Fruit fly (Drosophila melanogaster) whole organism, embryonic: ENCODE results near the gene CG17855.

ENCODE experiments used
- Adf1 ChIP-seq: fragments of 200-800 bp; sonication (Bioruptor generic); IDR thresholded peaks from 2 replicates; pipeline ENCODE4 v1.3.6; 2022; ENCODE audit warnings: missing biosample characterization, missing genetic modification characterization
- Atf-2 ChIP-seq: fragments of 200-800 bp; sonication (Bioruptor generic); optimal IDR thresholded peaks from 2 replicates; lab custom pipeline; 2016; ENCODE audit warnings: missing biosample characterization, missing genetic modification characterization
- Bgb ChIP-seq: fragments of 200-800 bp; sonication (Bioruptor generic); IDR thresholded peaks from 2 replicates; pipeline ENCODE4 v1.3.6; 2022; ENCODE audit warnings: missing biosample characterization, missing genetic modification characterization; ENCODE audit not compliant: partially characterized antibody
- CG10321 ChIP-seq: fragments of 200-800 bp; sonication (Bioruptor generic); IDR thresholded peaks from 2 replicates; pipeline ENCODE4 v1.3.6; 2022; ENCODE audit warnings: missing biosample characterization, missing genetic modification characterization
- CG10462 ChIP-seq: fragments of 200-800 bp; sonication (Bioruptor generic); optimal IDR thresholded peaks from 2 replicates; lab custom pipeline; 2016; ENCODE audit warnings: missing biosample characterization, missing genetic modification characterization
- CG11085 ChIP-seq: fragments of 200-800 bp; sonication (Bioruptor generic); IDR thresholded peaks from 2 replicates; pipeline ENCODE4 v1.3.6; 2022; ENCODE audit warnings: missing biosample characterization, missing genetic modification characterization
- CG11696 ChIP-seq: fragments of 200-800 bp; sonication (Bioruptor generic); IDR thresholded peaks from 2 replicates; pipeline ENCODE4 v1.3.6; 2022; ENCODE audit warnings: missing biosample characterization, missing genetic modification characterization
- CG12155 ChIP-seq: fragments of 200-800 bp; sonication (Bioruptor generic); optimal IDR thresholded peaks from 3 replicates; lab custom pipeline; 2016; ENCODE audit warnings: missing biosample characterization, missing genetic modification characterization
- CG12391 ChIP-seq: fragments of 200-800 bp; sonication (Bioruptor generic); optimal IDR thresholded peaks from 3 replicates; lab custom pipeline; 2018; ENCODE audit warnings: missing biosample characterization, mild to moderate bottlenecking, missing genetic modification characterization, moderate library complexity
- CG12744 ChIP-seq: fragments of 200-800 bp; sonication (Bioruptor generic); optimal IDR thresholded peaks from 2 replicates; lab custom pipeline; 2016; ENCODE audit warnings: missing biosample characterization, missing genetic modification characterization
- CG13424 ChIP-seq: fragments of 200-800 bp; sonication (Bioruptor generic); optimal IDR thresholded peaks from 2 replicates; lab custom pipeline; 2019; ENCODE audit warnings: missing biosample characterization, mild to moderate bottlenecking, missing genetic modification characterization, moderate library complexity
- CG16779 ChIP-seq: fragments of 200-800 bp; sonication (Bioruptor generic); IDR thresholded peaks from 2 replicates; pipeline ENCODE4 v1.3.6; 2022; ENCODE audit warnings: missing biosample characterization, missing genetic modification characterization
- CG18011 ChIP-seq: fragments of 200-800 bp; sonication (Bioruptor generic); optimal IDR thresholded peaks from 2 replicates; lab custom pipeline; 2017; ENCODE audit warnings: missing biosample characterization, missing genetic modification characterization, mild to moderate bottlenecking, moderate library complexity, missing genotype
- CG18764 ChIP-seq: fragments of 200-800 bp; sonication (Bioruptor generic); optimal IDR thresholded peaks from 3 replicates; lab custom pipeline; 2016; ENCODE audit warnings: missing biosample characterization, missing genetic modification characterization
- CG2202 ChIP-seq: fragments of 200-800 bp; sonication (Bioruptor generic); optimal IDR thresholded peaks from 2 replicates; lab custom pipeline; 2018; ENCODE audit warnings: missing biosample characterization, mild to moderate bottlenecking, missing genetic modification characterization
- CG2678 ChIP-seq: fragments of 200-800 bp; sonication (Bioruptor generic); optimal IDR thresholded peaks from 3 replicates; lab custom pipeline; 2019; ENCODE audit warnings: missing biosample characterization, mild to moderate bottlenecking, missing genetic modification characterization, moderate library complexity
- CG2875 ChIP-seq: fragments of 200-800 bp; sonication (Bioruptor generic); optimal IDR thresholded peaks from 2 replicates; lab custom pipeline; 2017; ENCODE audit warnings: missing biosample characterization, mild to moderate bottlenecking, missing genetic modification characterization, missing genetic modification reagents
- CG30431 ChIP-seq: fragments of 200-800 bp; sonication (Bioruptor generic); optimal IDR thresholded peaks from 2 replicates; lab custom pipeline; 2017; ENCODE audit warnings: missing biosample characterization, missing genetic modification characterization
- CG31224 ChIP-seq: fragments of 200-800 bp; sonication (Bioruptor generic); IDR thresholded peaks from 2 replicates; pipeline ENCODE4 v1.3.6; 2022; ENCODE audit warnings: missing biosample characterization, missing genetic modification characterization
- CG31388 ChIP-seq: fragments of 200-800 bp; sonication (Bioruptor generic); optimal IDR thresholded peaks from 2 replicates; lab custom pipeline; 2016; ENCODE audit warnings: missing biosample characterization, missing genetic modification characterization
- CG3407 ChIP-seq: fragments of 200-800 bp; sonication (Bioruptor generic); optimal IDR thresholded peaks from 2 replicates; lab custom pipeline; 2018; ENCODE audit warnings: missing biosample characterization, mild to moderate bottlenecking, missing genetic modification characterization
- CG4328 ChIP-seq: fragments of 200-800 bp; sonication (Bioruptor generic); optimal IDR thresholded peaks from 3 replicates; lab custom pipeline; 2017; ENCODE audit warnings: missing biosample characterization, missing genetic modification reagents, missing genetic modification characterization
- CG43689 ChIP-seq: fragments of 200-800 bp; sonication (Bioruptor generic); IDR thresholded peaks from 2 replicates; pipeline ENCODE4 v1.3.6; 2022; ENCODE audit warnings: missing biosample characterization, missing genetic modification characterization
- CG6254 ChIP-seq: fragments of 200-800 bp; sonication (Bioruptor generic); optimal IDR thresholded peaks from 3 replicates; lab custom pipeline; 2017; ENCODE audit warnings: mild to moderate bottlenecking, missing biosample characterization, missing genetic modification reagents, missing genetic modification characterization
- CG6272 ChIP-seq: fragments of 200-800 bp; sonication (Bioruptor generic); IDR thresholded peaks from 2 replicates; pipeline ENCODE4 v1.3.6; 2022; ENCODE audit warnings: missing biosample characterization, missing genetic modification characterization
- CG7372 ChIP-seq: fragments of 200-800 bp; sonication (Bioruptor generic); IDR thresholded peaks from 2 replicates; pipeline ENCODE4 v1.3.6; 2022; ENCODE audit warnings: missing biosample characterization, missing genetic modification characterization
- CG8281 ChIP-seq: fragments of 200-800 bp; sonication (Bioruptor generic); optimal IDR thresholded peaks from 2 replicates; lab custom pipeline; 2018; ENCODE audit warnings: missing biosample characterization, mild to moderate bottlenecking, missing genetic modification characterization, moderate library complexity
- CG8478 ChIP-seq: fragments of >200 bp; optimal IDR thresholded peaks from 2 replicates; lab custom pipeline; 2018
- Dip2 ChIP-seq: fragments of 200-800 bp; sonication (Bioruptor generic); IDR thresholded peaks from 2 replicates; pipeline ENCODE4 v1.3.6; 2022; ENCODE audit warnings: missing biosample characterization, missing genetic modification characterization
- Eip74EF ChIP-seq, 2 experiments: fragments of 200-800 bp in 1 of 2; fragments of >200 bp in 1 of 2; sonication (Bioruptor generic) in 1 of 2; optimal IDR thresholded peaks; 2 replicates each; lab custom pipeline; 2017 to 2019; ENCODE audit warnings: missing biosample characterization in 2 of 2, missing genetic modification characterization in 2 of 2, mild to moderate bottlenecking in 1 of 2, moderate library complexity in 1 of 2
- Elba2 ChIP-seq: fragments of 200-800 bp; sonication (Bioruptor generic); optimal IDR thresholded peaks from 3 replicates; lab custom pipeline; 2016; ENCODE audit warnings: missing biosample characterization, missing genetic modification characterization
- Fer1 ChIP-seq: fragments of 200-800 bp; sonication (Bioruptor generic); optimal IDR thresholded peaks from 2 replicates; lab custom pipeline; 2017; ENCODE audit warnings: missing biosample characterization, mild to moderate bottlenecking, missing genetic modification characterization
- Fer3 ChIP-seq: fragments of 200-800 bp; sonication (Bioruptor generic); optimal IDR thresholded peaks from 2 replicates; lab custom pipeline; 2018; ENCODE audit warnings: missing biosample characterization, mild to moderate bottlenecking, missing genetic modification characterization, moderate library complexity
- HLH3B ChIP-seq: fragments of 200-800 bp; sonication (Bioruptor generic); IDR thresholded peaks from 2 replicates; pipeline ENCODE4 v1.3.6; 2022; ENCODE audit warnings: missing biosample characterization, missing genetic modification characterization
- Myb ChIP-seq: fragments of 200-800 bp; sonication (Bioruptor generic); optimal IDR thresholded peaks from 2 replicates; lab custom pipeline; 2016; ENCODE audit warnings: missing biosample characterization, missing genetic modification characterization
- Pdp1 ChIP-seq, 2 experiments: fragments of 200-800 bp; sonication (Bioruptor generic); optimal IDR thresholded peaks; 3 replicates each; lab custom pipeline; 2016; ENCODE audit warnings: missing biosample characterization in 2 of 2, missing genetic modification characterization in 2 of 2, mild to moderate bottlenecking in 1 of 2, moderate library complexity in 1 of 2
- Sox102F ChIP-seq: fragments of 200-800 bp; sonication (Bioruptor generic); optimal IDR thresholded peaks from 2 replicates; lab custom pipeline; 2018; ENCODE audit warnings: missing biosample characterization, mild to moderate bottlenecking, missing genetic modification characterization, moderate library complexity
- TFAM ChIP-seq: fragments of 200-800 bp; sonication (Bioruptor generic); optimal IDR thresholded peaks from 2 replicates; lab custom pipeline; 2017; ENCODE audit warnings: missing biosample characterization, missing genetic modification characterization, inconsistent platforms
- fd102C ChIP-seq: fragments of 200-800 bp; sonication (Bioruptor generic); optimal IDR thresholded peaks from 2 replicates; lab custom pipeline; 2018; ENCODE audit warnings: missing biosample characterization, mild to moderate bottlenecking, missing genetic modification characterization, moderate library complexity
- fd64A ChIP-seq: fragments of 200-800 bp; sonication (Bioruptor generic); optimal IDR thresholded peaks from 3 replicates; lab custom pipeline; 2018; ENCODE audit warnings: missing biosample characterization, mild to moderate bottlenecking, missing genetic modification characterization
- h ChIP-seq: fragments of >200 bp; optimal IDR thresholded peaks from 2 replicates; lab custom pipeline; 2017
- hb ChIP-seq: fragments of 200-800 bp; sonication (Bioruptor generic); IDR thresholded peaks from 3 replicates; pipeline ENCODE4 v1.3.6; 2022; ENCODE audit warnings: missing biosample characterization, missing genetic modification characterization; ENCODE audit not compliant: partially characterized antibody
- hbn ChIP-seq: fragments of 200-800 bp; sonication (Bioruptor generic); IDR thresholded peaks from 2 replicates; pipeline ENCODE4 v1.3.6; 2022; ENCODE audit warnings: missing biosample characterization, missing genetic modification characterization; ENCODE audit not compliant: partially characterized antibody
- ken ChIP-seq: fragments of 200-800 bp; sonication (Bioruptor generic); IDR thresholded peaks from 3 replicates; pipeline ENCODE4 v1.3.6; 2022; ENCODE audit warnings: missing biosample characterization, missing genetic modification characterization
- pb ChIP-seq: fragments of 200-800 bp; sonication (Bioruptor generic); optimal IDR thresholded peaks from 3 replicates; lab custom pipeline; 2016; ENCODE audit warnings: missing biosample characterization, missing genetic modification characterization
- pita ChIP-seq: fragments of 200-800 bp; sonication (Bioruptor generic); optimal IDR thresholded peaks from 2 replicates; lab custom pipeline; 2017; ENCODE audit warnings: missing biosample characterization, mild to moderate bottlenecking, missing genetic modification characterization
- sqz ChIP-seq: fragments of 200-800 bp; sonication (Bioruptor generic); optimal IDR thresholded peaks from 3 replicates; lab custom pipeline; 2018; ENCODE audit warnings: missing biosample characterization, mild to moderate bottlenecking, missing genetic modification characterization
- sug ChIP-seq: fragments of 200-800 bp; optimal IDR thresholded peaks from 2 replicates; lab custom pipeline; 2019; ENCODE audit warnings: missing biosample characterization, mild to moderate bottlenecking, missing genetic modification characterization, moderate library complexity
- trh ChIP-seq: fragments of 200-800 bp; sonication (Bioruptor generic); optimal IDR thresholded peaks from 2 replicates; lab custom pipeline; 2016; ENCODE audit warnings: missing biosample characterization, missing genetic modification characterization
- zen ChIP-seq: fragments of 200-800 bp; sonication (Bioruptor generic); optimal IDR thresholded peaks from 3 replicates; lab custom pipeline; 2018; ENCODE audit warnings: missing biosample characterization, mild to moderate bottlenecking, missing genetic modification characterization, moderate library complexity

CG17855 gene

dm6 chr2L:9502786-9503443 is 37.4 kb upstream of the CG17855 start (continued):
- TF ChIP-seq TFAM (GFP tag; lab: Kevin White, UChicago) (no peak), sqz (GFP tag; lab: Kevin White, UChicago) (peak; percentile 70), CG12744 (GFP tag; lab: Kevin White, UChicago) (no peak), CG11085 (GFP tag; lab: Robert Waterston, UW) (no peak), Adf1 (GFP tag; lab: Robert Waterston, UW) (peak; percentile 36), CG18011 (peak; percentile 13), Eip74EF (GFP tag; optimal IDR thresholded peaks at IDR 0.05; lab: Kevin White, UChicago) (peak in 1 of 2 experiments; percentile 44), CG8478 (lab: Kevin White, UChicago) (no peak), CG4328 (GFP tag; lab: Kevin White, UChicago) (no peak), Myb (peak; percentile 12), Dip2 (GFP tag; lab: Robert Waterston, UW) (no peak), CG30431 (GFP tag; lab: Kevin White, UChicago) (peak; percentile 19), CG6272 (GFP tag; lab: Robert Waterston, UW) (peak; percentile 66), h (lab: Kevin White, UChicago) (no peak), fd102C (GFP tag; lab: Kevin White, UChicago) (no peak), hb (0 out of 3 replicates have a peak, but pooled peaks have one; percentile 10), CG18764 (GFP tag; lab: Kevin White, UChicago) (no peak), hbn (no peak), CG2678 (tag; lab: Kevin White, UChicago) (peak; percentile 75), CG13424 (tag; lab: Kevin White, UChicago) (peak; percentile 84), trh (GFP tag; lab: Kevin White, UChicago) (no peak), CG2202 (tag; lab: Kevin White, UChicago) (no peak), Fer1 (peak; percentile 62), CG10462 (GFP tag; lab: Kevin White, UChicago) (peak; percentile 49), Pdp1 (GFP tag; optimal IDR thresholded peaks at IDR 0.05; lab: Kevin White, UChicago) (peak; percentile 6 to 48), Sox102F (GFP tag; lab: Kevin White, UChicago) (peak; percentile 91), HLH3B (GFP tag; lab: Robert Waterston, UW) (peak; percentile 89), CG8281 (tag; lab: Kevin White, UChicago) (no peak), CG7372 (GFP tag; lab: Robert Waterston, UW) (peak; percentile 70), zen (tag; lab: Kevin White, UChicago) (no peak), pb (GFP tag; lab: Kevin White, UChicago) (no peak), CG12155 (peak; percentile 50), CG2875 (GFP tag; lab: Kevin White, UChicago) (peak; percentile 55), ken (peak; percentile 73; the same call in 2 of the 3 replicates), CG10321 (GFP tag; lab: Robert Waterston, UW) (no peak; the same call in 1 of the 2 replicates), Bgb (0 out of 2 replicates have a peak, but pooled peaks have one; percentile 28), Atf-2 (GFP tag; lab: Kevin White, UChicago) (no peak), CG6254 (GFP tag; lab: Kevin White, UChicago) (no peak), pita (GFP tag; lab: Kevin White, UChicago) (no peak), sug (tag; lab: Kevin White, UChicago) (peak; percentile 17), Elba2 (GFP tag; lab: Kevin White, UChicago) (no peak), Fer3 (tag; lab: Kevin White, UChicago) (peak; percentile 59), CG16779 (no peak), CG12391 (tag; lab: Kevin White, UChicago) (peak; percentile 79), CG11696 (GFP tag; lab: Robert Waterston, UW) (peak; percentile 62), CG3407 (GFP tag; lab: Kevin White, UChicago) (peak; percentile 64), CG31224 (GFP tag; lab: Robert Waterston, UW) (peak; percentile 47), fd64A (no peak), CG31388 (GFP tag; lab: Kevin White, UChicago) (no peak), CG43689 (GFP tag; lab: Robert Waterston, UW) (peak; percentile 62)
